Worm (Caenorhabditis elegans): ENCODE results near the gene R01E6.5.

DNA sequence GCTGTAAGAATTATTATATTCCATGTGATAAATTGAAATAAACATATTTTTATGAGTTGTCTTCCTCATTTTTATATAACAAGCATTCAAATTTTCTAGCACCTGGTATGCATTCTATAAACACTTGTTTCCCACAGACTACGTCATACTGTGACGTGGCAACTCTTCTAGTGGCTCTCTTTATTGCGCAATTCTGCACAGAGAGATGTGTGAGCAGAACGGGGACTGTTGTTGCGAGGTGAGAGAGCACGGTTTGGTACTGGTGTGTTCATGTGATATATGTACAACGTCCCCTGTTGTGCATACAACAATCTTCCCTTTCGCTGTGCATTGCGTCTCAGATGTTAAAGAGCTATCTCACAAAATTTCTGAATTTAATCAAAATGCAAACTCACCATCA, 11.8 kb upstream of the R01E6.5 start:
- TF ChIP-seq ceh-36 (tag; optimal IDR thresholded peaks at IDR 0.05) (no peak), ets-7 (tag; optimal IDR thresholded peaks at IDR 0.05) (no peak), flt-1 (GFP tag; IDR thresholded peaks at IDR 0.05) (no peak), aly-1 (tag; optimal IDR thresholded peaks at IDR 0.05) (no peak), scrt-1 (GFP tag; IDR thresholded peaks at IDR 0.05) (no peak), ama-1 (optimal IDR thresholded peaks at IDR 0.05) (no peak), pes-1 (GFP tag; IDR thresholded peaks at IDR 0.05) (no peak), tbx-11 (GFP tag; IDR thresholded peaks at IDR 0.05) (no peak)

All from whole organism, early embryonic.